Worm (Caenorhabditis elegans) whole organism, L3 larva: ENCODE data around the gene F25D1.8.

Experiments
- fos-1 ChIP-seq: fragments of 150-350 bp; optimal IDR thresholded peaks from 2 replicates; lab custom pipeline; 2014; ENCODE audit warnings: missing biosample characterization, missing genetic modification characterization
- nhr-237 ChIP-seq: fragments of 150-350 bp; optimal IDR thresholded peaks from 2 replicates; lab custom pipeline; 2014; ENCODE audit warnings: missing biosample characterization, missing genetic modification characterization

- TF ChIP-seq fos-1 (tag; lab: Kevin White, UChicago) (no peak), nhr-237 (tag; lab: Kevin White, UChicago) (no peak)
Observed at ce11 chrV:10571523-10571922, 32.3 kb downstream of the F25D1.8 start.
